Fruit fly (Drosophila melanogaster): Measurements from ENCODE around the gene CG4956.

- no peak for TF ChIP-seq toe (GFP tag; optimal IDR thresholded peaks at IDR 0.05)
- TF ChIP-seq CG7045 (GFP tag; optimal IDR thresholded peaks at IDR 0.05) = no peak
- TF ChIP-seq CG1620 (GFP tag; optimal IDR thresholded peaks at IDR 0.05) = no peak
- no peak for TF ChIP-seq CG33017 (tag; optimal IDR thresholded peaks at IDR 0.05)
- TF ChIP-seq CG12768 (GFP tag; optimal IDR thresholded peaks at IDR 0.05) = no peak
- TF ChIP-seq bab1 (GFP tag; optimal IDR thresholded peaks at IDR 0.05) = no peak
- TF ChIP-seq CG7101 (tag; optimal IDR thresholded peaks at IDR 0.05) = no peak
- TF ChIP-seq cnc (optimal IDR thresholded peaks at IDR 0.05) = no peak
- no peak for TF ChIP-seq Clk (GFP tag; optimal IDR thresholded peaks at IDR 0.05)
- no peak for TF ChIP-seq ovo (GFP tag; optimal IDR thresholded peaks at IDR 0.05)
- TF ChIP-seq pad (GFP tag; optimal IDR thresholded peaks at IDR 0.05) = no peak
- no peak for TF ChIP-seq kay (GFP tag; ENCODE audit: borderline replicate concordance)
Measured at dm6 chr3R:25811611-25812010, 33.5 kb upstream of the CG4956 start, which contains the start of the genes Acam and CG17770.

Data from whole organism, adult.